In genomic region chr3R:8939750-8940149, dm6 we compare ENCODE assay signal across 2 fruit fly cellular contexts.
TF ChIP-seq lines count a peak whose summit lies in the region.

No protein-coding gene starts in this region.

TF ChIP-seq in whole organism, adult, 20 proteins besides CTCF, POLR2A, EP300 and RAD21 (continued from another document):
- TF ChIP-seq CG14711 (tag; optimal IDR thresholded peaks at IDR 0.05; lab: Kevin White, UChicago), result no peak

TF ChIP-seq in whole organism, prepupa, 60 proteins besides CTCF, POLR2A, EP300 and RAD21 (continued from another document):
- TF ChIP-seq eg (GFP tag; IDR thresholded peaks at IDR 0.05; lab: Robert Waterston, UW) (peak; percentile 55; the same call in 1 of the 3 replicates), dsx (GFP tag; optimal IDR thresholded peaks at IDR 0.05; lab: Kevin White, UChicago; ENCODE audit: poor library complexity, severe bottlenecking) (no peak), fd59A (GFP tag; optimal IDR thresholded peaks at IDR 0.05; lab: Kevin White, UChicago) (no peak), CG8632 (GFP tag; optimal IDR thresholded peaks at IDR 0.05; lab: Kevin White, UChicago) (no peak), Sox14 (GFP tag; optimal IDR thresholded peaks at IDR 0.05; lab: Kevin White, UChicago) (no peak), CG8119 (GFP tag; IDR thresholded peaks at IDR 0.05; lab: Robert Waterston, UW) (peak; percentile 63; the same call in 2 of the 3 replicates), Lpt (GFP tag; optimal IDR thresholded peaks at IDR 0.05; lab: Kevin White, UChicago) (no peak), topi (GFP tag; optimal IDR thresholded peaks at IDR 0.05; lab: Kevin White, UChicago) (no peak), CG6854 (GFP tag; optimal IDR thresholded peaks at IDR 0.05; lab: Kevin White, UChicago) (peak; percentile 71), Blimp-1 (GFP tag; optimal IDR thresholded peaks at IDR 0.05; lab: Kevin White, UChicago) (peak; percentile 18), acj6 (GFP tag; optimal IDR thresholded peaks at IDR 0.05; lab: Kevin White, UChicago) (no peak), svp (GFP tag; lab: Kevin White, UChicago) (peak; percentile 81), CG31627 (GFP tag; optimal IDR thresholded peaks at IDR 0.05; lab: Kevin White, UChicago) (no peak), vri (GFP tag; optimal IDR thresholded peaks at IDR 0.05; lab: Kevin White, UChicago) (no peak), ss (GFP tag; optimal IDR thresholded peaks at IDR 0.05; lab: Kevin White, UChicago) (peak; percentile 77 to 85), Hr38 (GFP tag; optimal IDR thresholded peaks at IDR 0.05; lab: Kevin White, UChicago) (no peak), CG11294 (GFP tag; IDR thresholded peaks at IDR 0.05; lab: Robert Waterston, UW) (no peak), Hr4 (GFP tag; optimal IDR thresholded peaks at IDR 0.05; lab: Kevin White, UChicago) (peak; percentile 19), Eip78C (GFP tag; lab: Kevin White, UChicago) (peak; percentile 55), CG1621 (tag; optimal IDR thresholded peaks at IDR 0.05; lab: Kevin White, UChicago) (peak; percentile 60), fd85E (GFP tag; optimal IDR thresholded peaks at IDR 0.05; lab: Kevin White, UChicago) (no peak), CG15336 (GFP tag; IDR thresholded peaks at IDR 0.05; lab: Robert Waterston, UW) (peak; percentile 57), net (GFP tag; optimal IDR thresholded peaks at IDR 0.05; lab: Kevin White, UChicago) (peak; percentile 75), cyc (GFP tag; optimal IDR thresholded peaks at IDR 0.05; lab: Kevin White, UChicago) (no peak), achi (GFP tag; optimal IDR thresholded peaks at IDR 0.05; lab: Kevin White, UChicago) (peak; percentile 29), Smox (GFP tag; optimal IDR thresholded peaks at IDR 0.05; lab: Kevin White, UChicago) (no peak), spab (GFP tag; optimal IDR thresholded peaks at IDR 0.05; lab: Kevin White, UChicago) (peak; percentile 71), CG6276 (GFP tag; optimal IDR thresholded peaks at IDR 0.05; lab: Kevin White, UChicago) (peak; percentile 91), esn (GFP tag; optimal IDR thresholded peaks at IDR 0.05; lab: Kevin White, UChicago) (no peak), CG9139 (GFP tag; optimal IDR thresholded peaks at IDR 0.05; lab: Kevin White, UChicago) (peak; percentile 82), CG32006 (GFP tag; optimal IDR thresholded peaks at IDR 0.05; lab: Kevin White, UChicago) (no peak), fkh (GFP tag; optimal IDR thresholded peaks at IDR 0.05; lab: Kevin White, UChicago) (no peak)
